Fruit fly (Drosophila melanogaster) whole organism, embryonic: ENCODE results near the gene CG14154.

Experiments used
- CG3163 ChIP-seq: fragments of 200-800 bp; sonication (Bioruptor generic); optimal IDR thresholded peaks from 3 replicates; lab custom pipeline; 2016; ENCODE audit warnings: missing biosample characterization, missing genetic modification characterization
- CG4730 ChIP-seq: fragments of 200-800 bp; sonication (Bioruptor generic); IDR thresholded peaks from 2 replicates; pipeline ENCODE4 v1.3.6; 2022; ENCODE audit warnings: missing biosample characterization, missing genetic modification characterization

DNA sequence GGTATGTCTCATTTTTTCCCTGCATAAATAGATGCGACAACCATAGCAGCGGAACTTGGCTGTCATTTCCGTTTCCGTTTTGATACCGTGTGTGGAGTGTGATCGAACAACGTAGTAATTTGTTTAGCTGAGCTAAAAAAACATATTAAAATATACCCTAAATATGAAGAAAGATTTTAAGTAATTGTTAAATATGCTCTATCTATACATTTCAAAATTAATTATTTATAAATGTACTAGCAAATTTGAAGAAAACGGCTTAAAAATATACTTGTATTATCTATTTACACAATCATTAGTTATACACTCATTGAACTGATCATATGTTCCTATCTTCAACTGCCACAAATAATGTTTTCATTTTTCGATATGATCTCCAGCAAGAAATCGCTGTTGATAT, 15.5 kb upstream of the CG14154 start, which contains the start of gene CG34238:
- TF ChIP-seq CG3163 (GFP tag; lab: Kevin White, UChicago) (no peak), CG4730 (GFP tag; lab: Robert Waterston, UW) (no peak)
